Fruit fly (Drosophila melanogaster): ENCODE data around the gene CG42537.

The CG42537 gene

dm6 chr3R:6395572-6396295 lies 18.1 kb downstream of the CG42537 start (continued):
- TF ChIP-seq CG1603 (tag; optimal IDR thresholded peaks at IDR 0.05) (peak; percentile 39), Sry-β (GFP tag; optimal IDR thresholded peaks at IDR 0.05) (no peak), Xrp1 (GFP tag; IDR thresholded peaks at IDR 0.05) (0 out of 2 replicates have a peak, but pooled peaks have one; percentile 23), CG17829 (tag; optimal IDR thresholded peaks at IDR 0.05) (no peak), org-1 (GFP tag; optimal IDR thresholded peaks at IDR 0.05) (no peak), Med (GFP tag) (peak; percentile 61), Oaz (GFP tag; IDR thresholded peaks at IDR 0.05) (no peak), ATbp (GFP tag; optimal IDR thresholded peaks at IDR 0.05) (peak; percentile 40), CG18262 (tag; optimal IDR thresholded peaks at IDR 0.05) (peak; percentile 14), unpg (GFP tag; optimal IDR thresholded peaks at IDR 0.05) (peak; percentile 3), chinmo (GFP tag; IDR thresholded peaks at IDR 0.05; ENCODE audit: partially characterized antibody) (0 out of 4 replicates have a peak, but pooled peaks have one; percentile 15), CG12391 (tag; optimal IDR thresholded peaks at IDR 0.05) (peak; percentile 15), prd (optimal IDR thresholded peaks at IDR 0.05) (no peak), prd (GFP tag; IDR thresholded peaks at IDR 0.05) (no peak), CG32772 (GFP tag; IDR thresholded peaks at IDR 0.05) (no peak)

dm6 chr3R:6396613-6397012 lies 19.0 kb downstream of the CG42537 start:
- TF ChIP-seq mirr (GFP tag; optimal IDR thresholded peaks at IDR 0.05) (no peak), CG3163 (GFP tag; optimal IDR thresholded peaks at IDR 0.05) (no peak), dimm (GFP tag; IDR thresholded peaks at IDR 0.05) (no peak), NC2β (GFP tag; optimal IDR thresholded peaks at IDR 0.05) (no peak), CG9437 (GFP tag; optimal IDR thresholded peaks at IDR 0.05) (no peak), CG6689 (GFP tag; IDR thresholded peaks at IDR 0.05) (no peak), tin (GFP tag; optimal IDR thresholded peaks at IDR 0.05) (no peak), chinmo (GFP tag; IDR thresholded peaks at IDR 0.05; ENCODE audit: partially characterized antibody) (no peak), pan (optimal IDR thresholded peaks at IDR 0.05) (no peak), pan (GFP tag; optimal IDR thresholded peaks at IDR 0.05 in 1 of 2, IDR thresholded peaks at IDR 0.05 in 1 of 2) (no peak), cato (GFP tag; optimal IDR thresholded peaks at IDR 0.05; ENCODE audit: borderline replicate concordance) (no peak), Med (GFP tag) (peak; percentile 2), Hey (tag; optimal IDR thresholded peaks at IDR 0.05) (no peak), salm (tag; optimal IDR thresholded peaks at IDR 0.05) (no peak), CG2199 (GFP tag; IDR thresholded peaks at IDR 0.05) (0 out of 3 replicates have a peak, but pooled peaks have one; percentile 34), CG3995 (GFP tag; optimal IDR thresholded peaks at IDR 0.05) (no peak), CG14965 (GFP tag; optimal IDR thresholded peaks at IDR 0.05; ENCODE audit: borderline replicate concordance) (no peak), p53 (GFP tag; optimal IDR thresholded peaks at IDR 0.05) (no peak)

- TF ChIP-seq Oli (tag; optimal IDR thresholded peaks at IDR 0.05), result peak; percentile 4
- peak; percentile 54 for TF ChIP-seq CG2678 (tag; optimal IDR thresholded peaks at IDR 0.05)
- no peak for TF ChIP-seq inv (GFP tag; IDR thresholded peaks at IDR 0.05; ENCODE audit: partially characterized antibody)
- TF ChIP-seq lab (GFP tag; optimal IDR thresholded peaks at IDR 0.05), result peak; percentile 27
- 0 out of 3 replicates have a peak, but pooled peaks have one; percentile 30 for TF ChIP-seq CG6791 (GFP tag; IDR thresholded peaks at IDR 0.05; ENCODE audit: partially characterized antibody)
- 0 out of 2 replicates have a peak, but pooled peaks have one; percentile 22 for TF ChIP-seq CG3847 (GFP tag; IDR thresholded peaks at IDR 0.05)
- no peak for TF ChIP-seq CG2129 (GFP tag; IDR thresholded peaks at IDR 0.05; ENCODE audit: partially characterized antibody)
- peak; percentile 34 for TF ChIP-seq CG15269 (tag; optimal IDR thresholded peaks at IDR 0.05)
- peak; percentile 53; the same call in 2 of the 3 replicates for TF ChIP-seq vnd (GFP tag; IDR thresholded peaks at IDR 0.05; ENCODE audit: partially characterized antibody)
- TF ChIP-seq YL-1 (GFP tag; optimal IDR thresholded peaks at IDR 0.05), result no peak
- peak; percentile 49 for TF ChIP-seq nerfin-2 (GFP tag; IDR thresholded peaks at IDR 0.05; ENCODE audit: partially characterized antibody)
- peak; percentile 4 for TF ChIP-seq jumu (GFP tag; optimal IDR thresholded peaks at IDR 0.05)
- TF ChIP-seq CG4328 (GFP tag; optimal IDR thresholded peaks at IDR 0.05), result no peak
- TF ChIP-seq TFAM (GFP tag; optimal IDR thresholded peaks at IDR 0.05), result no peak
- peak; percentile 48 for TF ChIP-seq CoRest (tag; optimal IDR thresholded peaks at IDR 0.05)
- peak; percentile 72 for TF ChIP-seq sens (GFP tag)
- TF ChIP-seq dpn (GFP tag; optimal IDR thresholded peaks at IDR 0.05), result no peak
Observed at dm6 chr3R:6397611-6398092, 20.1 kb downstream of the CG42537 start.

All from whole organism, embryonic.